Worm (Caenorhabditis elegans) whole organism, L4 larva: Measurements from ENCODE around the gene zipt-15.

Source experiments
- ces-1 ChIP-seq: fragments of 150-350 bp; sonication (generic microtip); optimal IDR thresholded peaks from 4 replicates; lab custom pipeline; 2014; ENCODE audit warnings: missing biosample characterization, missing genetic modification reagents, missing genetic modification characterization
- dmd-8 ChIP-seq: fragments of 200-800 bp; sonication (Bioruptor generic); IDR thresholded peaks from 2 replicates; pipeline ENCODE4 v1.3.6; 2022; ENCODE audit warnings: missing genetic modification characterization, missing compliant biosample characterization
- jun-1 ChIP-seq: fragments of 150-350 bp; optimal IDR thresholded peaks from 2 replicates; lab custom pipeline; 2014; ENCODE audit warnings: missing biosample characterization, missing genetic modification reagents, missing genetic modification characterization
- lin-1 ChIP-seq: fragments of 200-800 bp; sonication (Bioruptor generic); IDR thresholded peaks from 2 replicates; pipeline ENCODE4 v1.3.6; 2022; ENCODE audit warnings: missing genetic modification reagents, missing genetic modification characterization, missing compliant biosample characterization
- snpc-4 ChIP-seq: fragments of 150-350 bp; optimal IDR thresholded peaks from 2 replicates; lab custom pipeline; 2014; ENCODE audit warnings: missing biosample characterization, missing genetic modification characterization

- TF ChIP-seq dmd-8 = no peak
- TF ChIP-seq ces-1 = no peak
- no peak for TF ChIP-seq jun-1
- no peak for TF ChIP-seq snpc-4 (tag; lab: Kevin White, UChicago)
- TF ChIP-seq lin-1 (GFP tag; lab: Robert Waterston, UW) = no peak
Observed at ce11 chrIV:796521-797073, 28.2 kb downstream of the zipt-15 start, which contains the start of the genes F56B3.11 and ech-5.
